Worm (Caenorhabditis elegans) whole organism, mixed stage, embryonic: Measurements from ENCODE around the gene Y57G11B.2.

Experiments
- M03D4.4 ChIP-seq: sonication (generic microtip); optimal IDR thresholded peaks from 2 replicates; lab custom pipeline; 2017; ENCODE audit warnings: mild to moderate bottlenecking, missing genetic modification characterization, missing compliant biosample characterization
- bed-3 ChIP-seq: fragments of 200-800 bp; sonication (Bioruptor generic); optimal IDR thresholded peaks from 3 replicates; lab custom pipeline; 2018; ENCODE audit warnings: mild to moderate bottlenecking, missing genetic modification characterization, moderate library complexity, missing compliant biosample characterization
- blmp-1 ChIP-seq: fragments of 150-350 bp; optimal IDR thresholded peaks from 2 replicates; lab custom pipeline; 2014; ENCODE audit warnings: missing biosample characterization, missing genetic modification characterization
- ceh-39 ChIP-seq: fragments of 150-350 bp; optimal IDR thresholded peaks from 2 replicates; lab custom pipeline; 2014; ENCODE audit warnings: missing biosample characterization, missing genetic modification characterization
- ceh-43 ChIP-seq: fragments of 200-800 bp; sonication (Bioruptor generic); optimal IDR thresholded peaks from 2 replicates; lab custom pipeline; 2018; ENCODE audit warnings: mild to moderate bottlenecking, missing genetic modification characterization, moderate library complexity, missing compliant biosample characterization
- ceh-83 ChIP-seq: fragments of 200-800 bp; sonication (Bioruptor generic); optimal IDR thresholded peaks from 2 replicates; lab custom pipeline; 2018; ENCODE audit warnings: mild to moderate bottlenecking, missing genetic modification characterization, missing compliant biosample characterization
- cnd-1 ChIP-seq: fragments of 200-800 bp; sonication (Bioruptor generic); optimal IDR thresholded peaks from 2 replicates; lab custom pipeline; 2018; ENCODE audit warnings: mild to moderate bottlenecking, missing genetic modification characterization, missing compliant biosample characterization
- drap-1 ChIP-seq: fragments of 200-800 bp; sonication (Bioruptor generic); optimal IDR thresholded peaks from 3 replicates; lab custom pipeline; 2018; ENCODE audit warnings: mild to moderate bottlenecking, missing genetic modification characterization, missing compliant biosample characterization
- elt-1 ChIP-seq: sonication (generic microtip); optimal IDR thresholded peaks from 2 replicates; lab custom pipeline; 2017; ENCODE audit warnings: missing genetic modification characterization, mild to moderate bottlenecking, missing compliant biosample characterization, antibody characterized with exemption, moderate library complexity, borderline replicate concordance; ENCODE audit not compliant: insufficient read depth
- elt-3 ChIP-seq: fragments of 150-350 bp; optimal IDR thresholded peaks from 2 replicates; lab custom pipeline; 2014; ENCODE audit warnings: missing biosample characterization, missing genetic modification characterization
- flh-1 ChIP-seq: fragments of 200-800 bp; sonication (Bioruptor generic); optimal IDR thresholded peaks from 2 replicates; lab custom pipeline; 2018; ENCODE audit warnings: mild to moderate bottlenecking, missing genetic modification characterization, moderate library complexity, missing compliant biosample characterization
- ham-2 ChIP-seq: fragments of 200-800 bp; sonication (Bioruptor generic); optimal IDR thresholded peaks from 2 replicates; lab custom pipeline; 2018; ENCODE audit warnings: mild to moderate bottlenecking, missing genetic modification characterization, missing compliant biosample characterization
- lin-13 ChIP-seq: fragments of 150-350 bp; optimal IDR thresholded peaks from 2 replicates; lab custom pipeline; 2014; ENCODE audit warnings: missing biosample characterization, missing genetic modification characterization
- lin-32 ChIP-seq: fragments of 200-800 bp; sonication (Bioruptor generic); optimal IDR thresholded peaks from 2 replicates; lab custom pipeline; 2018; ENCODE audit warnings: mild to moderate bottlenecking, missing genetic modification characterization, missing compliant biosample characterization
- lsy-2 ChIP-seq: fragments of 150-350 bp; optimal IDR thresholded peaks from 2 replicates; lab custom pipeline; 2014; ENCODE audit warnings: missing biosample characterization, missing genetic modification characterization
- mep-1 ChIP-seq: fragments of 150-350 bp; optimal IDR thresholded peaks from 2 replicates; lab custom pipeline; 2017; ENCODE audit warnings: missing biosample characterization, missing genetic modification reagents, missing genetic modification characterization, inconsistent platforms
- mls-2 ChIP-seq: sonication (generic microtip); optimal IDR thresholded peaks from 2 replicates; lab custom pipeline; 2016; ENCODE audit warnings: mild to moderate bottlenecking, missing genetic modification characterization, moderate library complexity, missing compliant biosample characterization
- nhr-12 ChIP-seq: fragments of 150-350 bp; optimal IDR thresholded peaks from 2 replicates; lab custom pipeline; 2014; ENCODE audit warnings: missing biosample characterization, missing genetic modification characterization
- nhr-2 ChIP-seq: fragments of 150-350 bp; optimal IDR thresholded peaks from 2 replicates; lab custom pipeline; 2014; ENCODE audit warnings: missing biosample characterization, missing genetic modification characterization
- nhr-237 ChIP-seq: fragments of 150-350 bp; optimal IDR thresholded peaks from 2 replicates; lab custom pipeline; 2014; ENCODE audit warnings: missing biosample characterization, missing genetic modification characterization
- nhr-28 ChIP-seq: fragments of 150-350 bp; optimal IDR thresholded peaks from 2 replicates; lab custom pipeline; 2014; ENCODE audit warnings: missing biosample characterization, missing genetic modification characterization
- nhr-76 ChIP-seq: sonication (generic microtip); optimal IDR thresholded peaks from 2 replicates; lab custom pipeline; 2017; ENCODE audit warnings: missing biosample characterization, missing genetic modification characterization
- pha-4 ChIP-seq: fragments of 150-350 bp; optimal IDR thresholded peaks from 2 replicates; lab custom pipeline; 2018; ENCODE audit warnings: missing biosample characterization, missing genetic modification reagents, missing genetic modification characterization
- sem-2 ChIP-seq: fragments of 200-800 bp; sonication (Bioruptor generic); optimal IDR thresholded peaks from 2 replicates; lab custom pipeline; 2018; ENCODE audit warnings: mild to moderate bottlenecking, missing genetic modification characterization, missing compliant biosample characterization
- snpc-4 ChIP-seq: fragments of 150-350 bp; optimal IDR thresholded peaks from 2 replicates; lab custom pipeline; 2014; ENCODE audit warnings: missing biosample characterization, missing genetic modification characterization
- sptf-1 ChIP-seq: sonication (generic microtip); optimal IDR thresholded peaks from 2 replicates; lab custom pipeline; 2017; ENCODE audit warnings: mild to moderate bottlenecking, missing genetic modification characterization, moderate library complexity, missing compliant biosample characterization
- unc-120 ChIP-seq: sonication (generic microtip); optimal IDR thresholded peaks from 2 replicates; lab custom pipeline; 2017; ENCODE audit warnings: missing genetic modification characterization, missing compliant biosample characterization; ENCODE audit not compliant: poor library complexity, severe bottlenecking
- unc-39 ChIP-seq: fragments of 150-350 bp; optimal IDR thresholded peaks from 2 replicates; lab custom pipeline; 2014; ENCODE audit warnings: missing biosample characterization, missing genetic modification characterization
- unc-62 ChIP-seq: fragments of 150-350 bp; optimal IDR thresholded peaks from 2 replicates; lab custom pipeline; 2014; ENCODE audit warnings: missing biosample characterization, missing genetic modification reagents, missing genetic modification characterization
- zip-8 ChIP-seq: fragments of 150-350 bp; optimal IDR thresholded peaks from 2 replicates; lab custom pipeline; 2014; ENCODE audit warnings: missing biosample characterization, missing genetic modification characterization
- ztf-11 ChIP-seq: fragments of 150-350 bp; optimal IDR thresholded peaks from 2 replicates; lab custom pipeline; 2014; ENCODE audit warnings: missing biosample characterization, missing genetic modification characterization

Y57G11B.2 gene

ce11 chrIV:14605143-14605542 lies 40.0 kb downstream of the Y57G11B.2 start:
- peak; percentile 74 for TF ChIP-seq pha-4 (tag; lab: Kevin White, UChicago)
- TF ChIP-seq M03D4.4 (tag; lab: Kevin White, UChicago): no peak
- TF ChIP-seq ztf-11: no peak
- peak; percentile 9 for TF ChIP-seq lsy-2
- peak; percentile 9 for TF ChIP-seq nhr-237 (tag; lab: Kevin White, UChicago)
- TF ChIP-seq mep-1: peak; percentile 13
- no peak for TF ChIP-seq nhr-12 (tag; lab: Kevin White, UChicago)
- peak; percentile 48 for TF ChIP-seq blmp-1
- TF ChIP-seq sem-2 (GFP tag; lab: Kevin White, UChicago): no peak
- no peak for TF ChIP-seq flh-1

ce11 chrIV:14606469-14606868 lies 41.3 kb downstream of the Y57G11B.2 start:
- TF ChIP-seq sem-2 (GFP tag; lab: Kevin White, UChicago): no peak
- TF ChIP-seq M03D4.4 (tag; lab: Kevin White, UChicago): no peak
- TF ChIP-seq ceh-83: no peak
- no peak for TF ChIP-seq zip-8 (tag; lab: Kevin White, UChicago)
- TF ChIP-seq elt-3: no peak
- no peak for TF ChIP-seq mls-2
- no peak for TF ChIP-seq unc-39 (tag; lab: Kevin White, UChicago)
- no peak for TF ChIP-seq blmp-1
- TF ChIP-seq sptf-1 (tag; lab: Kevin White, UChicago): no peak
- no peak for TF ChIP-seq elt-1
- peak; percentile 41 for TF ChIP-seq unc-62 (GFP tag; lab: Kevin White, UChicago)
- TF ChIP-seq nhr-2 (tag; lab: Kevin White, UChicago): no peak
- no peak for TF ChIP-seq nhr-12 (tag; lab: Kevin White, UChicago)
- no peak for TF ChIP-seq ceh-43
- no peak for TF ChIP-seq nhr-237 (tag; lab: Kevin White, UChicago)
- TF ChIP-seq unc-120 (tag; lab: Kevin White, UChicago): peak; percentile 53
- no peak for TF ChIP-seq ham-2 (GFP tag; lab: Kevin White, UChicago)
- no peak for TF ChIP-seq ztf-11

DNA sequence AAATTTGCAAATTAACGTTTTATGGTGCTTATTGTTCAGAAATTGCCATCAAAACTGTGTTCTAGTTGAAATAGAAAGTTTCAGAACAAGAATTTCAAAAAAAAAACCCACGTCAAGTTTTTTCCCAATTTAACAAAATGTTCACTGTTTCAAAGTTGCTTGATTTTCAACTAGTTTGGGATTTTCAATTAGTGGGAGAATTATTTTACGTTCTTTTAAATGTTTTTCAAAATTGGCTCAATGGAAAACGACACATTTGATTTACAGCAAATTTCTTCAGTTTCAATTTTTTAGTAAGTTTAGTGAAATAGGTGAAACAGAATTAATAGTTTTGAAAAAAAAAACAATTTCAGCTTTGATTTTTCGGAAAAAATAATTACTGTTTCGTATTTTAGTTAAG lies 43.4 kb downstream of the Y57G11B.2 start:
- TF ChIP-seq elt-1 (no peak), lsy-2 (no peak), sem-2 (GFP tag; lab: Kevin White, UChicago) (no peak), bed-3 (GFP tag; lab: Kevin White, UChicago) (no peak), elt-3 (no peak), blmp-1 (no peak), ceh-39 (tag; lab: Kevin White, UChicago) (no peak), nhr-76 (tag; lab: Kevin White, UChicago) (no peak), M03D4.4 (tag; lab: Kevin White, UChicago) (no peak), lin-32 (no peak), ztf-11 (no peak), flh-1 (no peak), lin-13 (tag; lab: Kevin White, UChicago) (no peak), unc-120 (tag; lab: Kevin White, UChicago) (no peak), mls-2 (no peak), nhr-28 (tag; lab: Kevin White, UChicago) (no peak), cnd-1 (no peak), unc-39 (tag; lab: Kevin White, UChicago) (no peak)

DNA sequence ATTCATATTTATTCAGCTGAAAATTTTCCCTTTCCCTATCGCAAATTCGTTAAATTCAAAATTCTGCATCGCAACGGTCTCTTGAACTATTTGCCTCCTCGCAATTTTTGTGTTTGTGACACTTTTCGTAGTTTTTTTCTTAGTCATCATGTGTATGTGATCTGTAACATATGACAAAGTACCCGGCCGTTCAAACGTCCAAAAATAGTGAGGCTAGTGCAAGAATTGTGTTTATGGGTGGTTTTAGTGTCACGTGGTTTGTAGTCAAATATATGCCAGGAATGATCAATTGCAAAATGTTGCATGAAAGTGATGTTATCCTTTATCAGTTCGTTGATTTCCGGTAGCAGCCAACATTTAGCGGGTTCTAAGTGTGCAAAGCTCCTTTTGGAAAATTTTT lies 44.6 kb downstream of the Y57G11B.2 start:
- TF ChIP-seq sem-2 (GFP tag; lab: Kevin White, UChicago) (no peak), pha-4 (tag; lab: Kevin White, UChicago) (no peak), ceh-43 (no peak), lin-13 (tag; lab: Kevin White, UChicago) (no peak), lsy-2 (no peak), snpc-4 (tag; lab: Kevin White, UChicago) (no peak), ceh-83 (no peak), cnd-1 (no peak), unc-39 (tag; lab: Kevin White, UChicago) (no peak), bed-3 (GFP tag; lab: Kevin White, UChicago) (no peak), drap-1 (GFP tag; lab: Kevin White, UChicago) (no peak), unc-62 (GFP tag; lab: Kevin White, UChicago) (no peak), ztf-11 (no peak), mep-1 (no peak), lin-32 (no peak), nhr-2 (tag; lab: Kevin White, UChicago) (no peak), elt-3 (no peak), M03D4.4 (tag; lab: Kevin White, UChicago) (no peak)
